Fruit fly (Drosophila melanogaster) whole organism, embryonic: Measurements from ENCODE around the gene NitFhit.

Source experiments
- CG10267 ChIP-seq: fragments of 200-800 bp; sonication (Bioruptor generic); optimal IDR thresholded peaks from 2 replicates; lab custom pipeline; 2018; ENCODE audit warnings: missing biosample characterization, mild to moderate bottlenecking, missing genetic modification characterization, moderate library complexity
- CG10321 ChIP-seq: fragments of 200-800 bp; sonication (Bioruptor generic); IDR thresholded peaks from 2 replicates; pipeline ENCODE4 v1.3.6; 2022; ENCODE audit warnings: missing biosample characterization, missing genetic modification characterization
- CG10431 ChIP-seq: fragments of 200-800 bp; sonication (Bioruptor generic); optimal IDR thresholded peaks from 3 replicates; lab custom pipeline; 2018; ENCODE audit warnings: missing biosample characterization, mild to moderate bottlenecking, missing genetic modification characterization
- CG11723 ChIP-seq: fragments of 200-800 bp; sonication (Bioruptor generic); optimal IDR thresholded peaks from 2 replicates; lab custom pipeline; 2017; ENCODE audit warnings: missing biosample characterization, mild to moderate bottlenecking, missing genetic modification characterization
- CG12744 ChIP-seq: fragments of 200-800 bp; sonication (Bioruptor generic); optimal IDR thresholded peaks from 2 replicates; lab custom pipeline; 2016; ENCODE audit warnings: missing biosample characterization, missing genetic modification characterization
- CG13287 ChIP-seq: fragments of 200-800 bp; sonication (Bioruptor generic); IDR thresholded peaks from 2 replicates; pipeline ENCODE4 v1.3.6; 2022; ENCODE audit warnings: missing biosample characterization, missing genetic modification characterization; ENCODE audit not compliant: partially characterized antibody
- CG13894 ChIP-seq: fragments of 200-800 bp; sonication (Bioruptor generic); optimal IDR thresholded peaks from 3 replicates; lab custom pipeline; 2018; ENCODE audit warnings: missing biosample characterization, mild to moderate bottlenecking, missing genetic modification characterization, moderate library complexity
- CG18262 ChIP-seq: fragments of 200-800 bp; optimal IDR thresholded peaks from 3 replicates; lab custom pipeline; 2019; ENCODE audit warnings: missing biosample characterization, mild to moderate bottlenecking, missing genetic modification characterization, moderate library complexity
- CG1832 ChIP-seq: fragments of 200-800 bp; sonication (Bioruptor generic); optimal IDR thresholded peaks from 2 replicates; lab custom pipeline; 2017; ENCODE audit warnings: missing biosample characterization, mild to moderate bottlenecking, missing genetic modification characterization, inconsistent platforms
- CG18619 ChIP-seq: fragments of 200-800 bp; sonication (Bioruptor generic); optimal IDR thresholded peaks from 3 replicates; lab custom pipeline; 2017; ENCODE audit warnings: missing biosample characterization, mild to moderate bottlenecking, missing genetic modification characterization
- CG18764 ChIP-seq: fragments of 200-800 bp; sonication (Bioruptor generic); optimal IDR thresholded peaks from 3 replicates; lab custom pipeline; 2016; ENCODE audit warnings: missing biosample characterization, missing genetic modification characterization
- CG30431 ChIP-seq: fragments of 200-800 bp; sonication (Bioruptor generic); optimal IDR thresholded peaks from 2 replicates; lab custom pipeline; 2017; ENCODE audit warnings: missing biosample characterization, missing genetic modification characterization
- CG32532 ChIP-seq: fragments of 200-800 bp; sonication (Bioruptor generic); IDR thresholded peaks from 2 replicates; pipeline ENCODE4 v1.3.6; 2022; ENCODE audit warnings: missing biosample characterization, missing genetic modification characterization
- CG3726 ChIP-seq: fragments of 200-800 bp; sonication (Bioruptor generic); IDR thresholded peaks from 3 replicates; pipeline ENCODE4, ENCODE4 v1.3.6; 2022; ENCODE audit warnings: missing biosample characterization, missing genetic modification characterization
- CG3995 ChIP-seq: fragments of 200-800 bp; sonication (Bioruptor generic); optimal IDR thresholded peaks from 3 replicates; lab custom pipeline; 2016; ENCODE audit warnings: missing biosample characterization, missing genetic modification characterization
- CG4617 ChIP-seq: fragments of 200-800 bp; sonication (Bioruptor generic); optimal IDR thresholded peaks from 3 replicates; lab custom pipeline; 2016; ENCODE audit warnings: missing biosample characterization, missing genetic modification characterization, borderline replicate concordance
- CG5953 ChIP-seq: fragments of 200-800 bp; sonication (Bioruptor generic); IDR thresholded peaks from 2 replicates; pipeline ENCODE4 v1.3.6; 2022; ENCODE audit warnings: missing biosample characterization, missing genetic modification characterization
- CkIIα-i1 ChIP-seq: fragments of 200-800 bp; sonication (Bioruptor generic); IDR thresholded peaks from 2 replicates; pipeline ENCODE4 v1.3.6; 2022; ENCODE audit warnings: missing biosample characterization, missing genetic modification characterization
- CrebB ChIP-seq: fragments of 200-800 bp; sonication (Bioruptor generic); optimal IDR thresholded peaks from 3 replicates; lab custom pipeline; 2018; ENCODE audit warnings: missing biosample characterization, mild to moderate bottlenecking, missing genetic modification characterization
- Dek ChIP-seq: fragments of 200-800 bp; sonication (Bioruptor generic); optimal IDR thresholded peaks from 3 replicates; lab custom pipeline; 2019; ENCODE audit warnings: missing biosample characterization, mild to moderate bottlenecking, missing genetic modification characterization, moderate library complexity
- Doc3 ChIP-seq: fragments of 200-800 bp; sonication (Bioruptor generic); IDR thresholded peaks from 3 replicates; pipeline ENCODE4 v1.3.6; 2022; ENCODE audit warnings: missing biosample characterization, missing genetic modification characterization; ENCODE audit not compliant: partially characterized antibody
- E2f1 ChIP-seq: fragments of 200-800 bp; sonication (Bioruptor generic); IDR thresholded peaks from 2 replicates; pipeline ENCODE4 v1.3.6; 2022; ENCODE audit warnings: missing biosample characterization, missing genetic modification characterization
- Eip74EF ChIP-seq, 2 experiments: fragments of 200-800 bp in 1 of 2; fragments of >200 bp in 1 of 2; sonication (Bioruptor generic) in 1 of 2; optimal IDR thresholded peaks; 2 replicates each; lab custom pipeline; 2017 to 2019; ENCODE audit warnings: missing biosample characterization in 2 of 2, missing genetic modification characterization in 2 of 2, mild to moderate bottlenecking in 1 of 2, moderate library complexity in 1 of 2
- Ets97D ChIP-seq: fragments of 200-800 bp; sonication (Bioruptor generic); optimal IDR thresholded peaks from 3 replicates; lab custom pipeline; 2016; ENCODE audit warnings: missing biosample characterization, missing genetic modification characterization
- H15 ChIP-seq: fragments of 200-800 bp; sonication (Bioruptor generic); IDR thresholded peaks from 3 replicates; pipeline ENCODE4 v1.3.6; 2022; ENCODE audit warnings: missing biosample characterization, missing genetic modification characterization
- Hand ChIP-seq: fragments of 200-800 bp; sonication (Bioruptor generic); optimal IDR thresholded peaks from 2 replicates; lab custom pipeline; 2017; ENCODE audit warnings: mild to moderate bottlenecking, missing biosample characterization, missing genetic modification reagents, missing genetic modification characterization
- Hr51 ChIP-seq, 2 experiments: fragments of 200-800 bp; sonication (Bioruptor generic); optimal IDR thresholded peaks; 2 replicates in 1 of 2; 3 replicates in 1 of 2; lab custom pipeline; 2016 to 2018; ENCODE audit warnings: missing biosample characterization in 2 of 2, missing genetic modification characterization in 2 of 2, mild to moderate bottlenecking in 1 of 2, moderate library complexity in 1 of 2
- Lhr ChIP-seq: fragments of 200-800 bp; sonication (Bioruptor generic); optimal IDR thresholded peaks from 3 replicates; lab custom pipeline; 2017; ENCODE audit warnings: mild to moderate bottlenecking, missing biosample characterization, missing genetic modification reagents, missing genetic modification characterization
- Myb ChIP-seq: fragments of 200-800 bp; sonication (Bioruptor generic); optimal IDR thresholded peaks from 2 replicates; lab custom pipeline; 2016; ENCODE audit warnings: missing biosample characterization, missing genetic modification characterization
- Neu2 ChIP-seq: fragments of 200-800 bp; sonication (Bioruptor generic); optimal IDR thresholded peaks from 3 replicates; lab custom pipeline; 2016; ENCODE audit warnings: missing biosample characterization, missing genetic modification characterization, borderline replicate concordance
- PHDP ChIP-seq: fragments of 200-800 bp; sonication (Bioruptor generic); optimal IDR thresholded peaks from 3 replicates; lab custom pipeline; 2018; ENCODE audit warnings: missing biosample characterization, mild to moderate bottlenecking, missing genetic modification characterization, moderate library complexity
- Sin3A ChIP-seq: fragments of >200 bp; optimal IDR thresholded peaks from 2 replicates; lab custom pipeline; 2018
- Six4 ChIP-seq: fragments of 200-800 bp; sonication (Bioruptor generic); optimal IDR thresholded peaks from 2 replicates; lab custom pipeline; 2016; ENCODE audit warnings: missing biosample characterization, missing genetic modification characterization
- Xbp1 ChIP-seq: fragments of 200-800 bp; sonication (Bioruptor generic); optimal IDR thresholded peaks from 3 replicates; lab custom pipeline; 2016; ENCODE audit warnings: missing biosample characterization, mild to moderate bottlenecking, missing genetic modification characterization
- ash1 ChIP-seq: fragments of 200-800 bp; sonication (Bioruptor generic); optimal IDR thresholded peaks from 2 replicates; lab custom pipeline; 2018; ENCODE audit warnings: missing biosample characterization, mild to moderate bottlenecking, missing genetic modification characterization
- cg ChIP-seq: fragments of 200-800 bp; sonication (Bioruptor generic); optimal IDR thresholded peaks from 3 replicates; lab custom pipeline; 2019; ENCODE audit warnings: missing biosample characterization, mild to moderate bottlenecking, missing genetic modification characterization, moderate library complexity
- dimm ChIP-seq: fragments of 200-800 bp; sonication (Bioruptor generic); IDR thresholded peaks from 2 replicates; pipeline ENCODE4 v1.3.6; 2022; ENCODE audit warnings: missing biosample characterization, missing genetic modification characterization
- eve ChIP-seq, 2 experiments: fragments of >200 bp; optimal IDR thresholded peaks; 2 replicates each; lab custom pipeline; 2017; ENCODE audit warnings: missing biosample characterization in 2 of 2, missing genetic modification characterization in 2 of 2
- ewg ChIP-seq: fragments of 200-800 bp; sonication (Bioruptor generic); optimal IDR thresholded peaks from 3 replicates; lab custom pipeline; 2017; ENCODE audit warnings: mild to moderate bottlenecking, missing biosample characterization, missing genetic modification reagents, missing genetic modification characterization
- fd3F ChIP-seq: fragments of 200-800 bp; sonication (Bioruptor generic); optimal IDR thresholded peaks from 2 replicates; lab custom pipeline; 2018; ENCODE audit warnings: missing biosample characterization, mild to moderate bottlenecking, missing genetic modification characterization, moderate library complexity
- fd96Cb ChIP-seq: fragments of 200-800 bp; sonication (Bioruptor generic); optimal IDR thresholded peaks from 2 replicates; lab custom pipeline; 2018; ENCODE audit warnings: missing biosample characterization, mild to moderate bottlenecking, missing genetic modification characterization, moderate library complexity
- grau ChIP-seq: fragments of 200-800 bp; optimal IDR thresholded peaks from 3 replicates; lab custom pipeline; 2019; ENCODE audit warnings: missing biosample characterization, mild to moderate bottlenecking, missing genetic modification characterization, moderate library complexity
- grn ChIP-seq: fragments of 200-800 bp; sonication (Bioruptor generic); optimal IDR thresholded peaks from 3 replicates; lab custom pipeline; 2017; ENCODE audit warnings: missing biosample characterization, missing genetic modification characterization
- hb ChIP-seq: fragments of 200-800 bp; sonication (Bioruptor generic); IDR thresholded peaks from 3 replicates; pipeline ENCODE4 v1.3.6; 2022; ENCODE audit warnings: missing biosample characterization, missing genetic modification characterization; ENCODE audit not compliant: partially characterized antibody
- jing ChIP-seq: fragments of 200-800 bp; sonication (Bioruptor generic); optimal IDR thresholded peaks from 2 replicates; lab custom pipeline; 2018; ENCODE audit warnings: missing biosample characterization, mild to moderate bottlenecking, missing genetic modification characterization
- luna ChIP-seq: fragments of 200-800 bp; sonication (Bioruptor generic); optimal IDR thresholded peaks from 2 replicates; lab custom pipeline; 2016; ENCODE audit warnings: missing biosample characterization, missing genetic modification characterization
- pita ChIP-seq: fragments of 200-800 bp; sonication (Bioruptor generic); optimal IDR thresholded peaks from 2 replicates; lab custom pipeline; 2017; ENCODE audit warnings: missing biosample characterization, mild to moderate bottlenecking, missing genetic modification characterization
- unpg ChIP-seq: fragments of 200-800 bp; sonication (Bioruptor generic); optimal IDR thresholded peaks from 3 replicates; lab custom pipeline; 2018; ENCODE audit warnings: missing biosample characterization, mild to moderate bottlenecking, missing genetic modification characterization, moderate library complexity
- vvl ChIP-seq: fragments of 200-800 bp; sonication (Bioruptor generic); IDR thresholded peaks from 2 replicates; pipeline ENCODE4 v1.3.6; 2022; ENCODE audit warnings: missing biosample characterization, missing genetic modification characterization
- wdn ChIP-seq: fragments of 200-800 bp; sonication (Bioruptor generic); IDR thresholded peaks from 2 replicates; pipeline ENCODE4 v1.3.6; 2022; ENCODE audit warnings: missing biosample characterization, missing genetic modification characterization

The NitFhit gene

DNA sequence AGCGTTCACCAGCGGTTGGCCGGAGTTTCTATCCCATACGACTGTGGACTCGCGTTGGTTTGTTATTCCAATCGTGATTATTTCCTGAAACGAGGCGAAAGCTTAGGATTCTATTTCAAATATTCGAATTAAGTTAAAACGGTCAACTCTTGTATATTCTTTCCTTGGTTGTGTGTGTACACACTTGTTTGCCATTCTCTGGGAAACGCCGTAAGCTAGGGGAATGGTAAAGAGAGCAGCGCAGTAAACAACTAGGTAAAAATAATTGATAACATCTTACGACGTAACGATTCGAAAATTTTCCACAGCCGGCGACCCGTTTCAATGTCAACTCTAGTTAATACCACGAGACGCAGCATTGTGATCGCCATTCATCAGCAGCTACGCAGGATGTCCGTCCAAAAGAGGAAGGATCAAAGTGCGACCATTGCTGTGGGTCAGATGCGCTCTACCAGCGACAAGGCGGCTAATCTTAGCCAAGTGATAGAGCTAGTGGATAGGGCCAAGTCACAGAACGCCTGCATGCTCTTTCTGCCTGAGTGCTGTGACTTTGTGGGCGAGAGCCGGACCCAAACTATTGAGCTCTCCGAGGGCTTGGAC lies at the start of gene NitFhit (continued):
- no peak for TF ChIP-seq Dek (tag; lab: Kevin White, UChicago)
- TF ChIP-seq CG30431, result no peak
- no peak for TF ChIP-seq cg
- no peak for TF ChIP-seq ewg (GFP tag; lab: Kevin White, UChicago)
- no peak for TF ChIP-seq grau
- no peak for TF ChIP-seq eve (GFP tag; optimal IDR thresholded peaks at IDR 0.05; lab: Kevin White, UChicago)
- TF ChIP-seq PHDP (tag; lab: Kevin White, UChicago), result no peak
- no peak for TF ChIP-seq CG18262
- no peak for TF ChIP-seq CG18619 (GFP tag; lab: Kevin White, UChicago)
- TF ChIP-seq CG13894 (tag; lab: Kevin White, UChicago), result no peak
- no peak for TF ChIP-seq CkIIα-i1
- TF ChIP-seq CG4617 (GFP tag; lab: Kevin White, UChicago), result peak; percentile 34
- TF ChIP-seq CG3995 (GFP tag; lab: Kevin White, UChicago), result no peak
- TF ChIP-seq jing (GFP tag; lab: Kevin White, UChicago), result no peak
- TF ChIP-seq hb (GFP tag; lab: Robert Waterston, UW), result no peak
- no peak for TF ChIP-seq E2f1 (GFP tag; lab: Robert Waterston, UW)
- TF ChIP-seq Xbp1, result peak; percentile 2
- no peak for TF ChIP-seq CG5953 (GFP tag; lab: Robert Waterston, UW)
- TF ChIP-seq CrebB (tag; lab: Kevin White, UChicago), result no peak
- TF ChIP-seq unpg (GFP tag; lab: Kevin White, UChicago), result no peak
- TF ChIP-seq Hand (GFP tag; lab: Kevin White, UChicago), result no peak
- no peak for TF ChIP-seq wdn (GFP tag; lab: Robert Waterston, UW)
- TF ChIP-seq CG1832 (GFP tag; lab: Kevin White, UChicago), result no peak
- no peak for TF ChIP-seq Eip74EF (GFP tag; optimal IDR thresholded peaks at IDR 0.05; lab: Kevin White, UChicago)
- TF ChIP-seq Myb, result peak; percentile 95
- no peak for TF ChIP-seq CG3726 (GFP tag; lab: Robert Waterston, UW)
- TF ChIP-seq luna (GFP tag; lab: Kevin White, UChicago), result no peak
- peak; percentile 91 for TF ChIP-seq grn (GFP tag; lab: Kevin White, UChicago)
- TF ChIP-seq vvl (GFP tag; lab: Robert Waterston, UW), result no peak
- TF ChIP-seq ash1 (GFP tag; lab: Kevin White, UChicago), result no peak
- no peak for TF ChIP-seq H15 (GFP tag; lab: Robert Waterston, UW)
- no peak for TF ChIP-seq CG32532 (GFP tag; lab: Robert Waterston, UW)
- TF ChIP-seq fd3F (GFP tag; lab: Kevin White, UChicago), result no peak
- TF ChIP-seq CG11723 (GFP tag; lab: Kevin White, UChicago), result no peak
- peak; percentile 13 for TF ChIP-seq Ets97D (GFP tag; lab: Kevin White, UChicago)
- TF ChIP-seq Lhr, result no peak
- TF ChIP-seq fd96Cb (tag; lab: Kevin White, UChicago), result no peak
- no peak for TF ChIP-seq dimm
- TF ChIP-seq pita (GFP tag; lab: Kevin White, UChicago), result no peak
- peak; percentile 31 for TF ChIP-seq Sin3A (lab: Kevin White, UChicago)
- no peak for TF ChIP-seq CG18764
- TF ChIP-seq Doc3 (GFP tag; lab: Robert Waterston, UW), result no peak
- no peak for TF ChIP-seq Six4 (GFP tag; lab: Kevin White, UChicago)
- TF ChIP-seq CG12744 (GFP tag; lab: Kevin White, UChicago), result no peak
- no peak for TF ChIP-seq CG10321 (GFP tag; lab: Robert Waterston, UW)
- no peak for TF ChIP-seq CG10267 (tag; lab: Kevin White, UChicago)
- TF ChIP-seq CG10431 (GFP tag; lab: Kevin White, UChicago), result no peak
- TF ChIP-seq Hr51 (GFP tag; optimal IDR thresholded peaks at IDR 0.05; lab: Kevin White, UChicago), result no peak
- no peak for TF ChIP-seq Neu2
- no peak for TF ChIP-seq CG13287 (GFP tag; lab: Robert Waterston, UW)
